Fruit fly (Drosophila melanogaster): ENCODE data around the gene CG8745.

dm6 chr3L:13887092-13887491 lies 20.4 kb upstream of the CG8745 start:
- TF ChIP-seq rn (GFP tag; IDR thresholded peaks at IDR 0.05) (no peak), CG8159 (tag; optimal IDR thresholded peaks at IDR 0.05) (no peak), EcR (GFP tag; optimal IDR thresholded peaks at IDR 0.05) (no peak)
